Worm (Caenorhabditis elegans) whole organism, L1 larva: ENCODE results near the gene cwp-1.

Experiments
- C16A3.4 ChIP-seq: fragments of 150-350 bp; optimal IDR thresholded peaks from 2 replicates; lab custom pipeline; 2014; ENCODE audit warnings: missing biosample characterization, missing genetic modification characterization
- F16B12.6 ChIP-seq: fragments of 150-350 bp; optimal IDR thresholded peaks from 2 replicates; lab custom pipeline; 2014; ENCODE audit warnings: missing biosample characterization, missing genetic modification characterization
- aha-1 ChIP-seq: fragments of 150-350 bp; optimal IDR thresholded peaks from 2 replicates; lab custom pipeline; 2014; ENCODE audit warnings: missing biosample characterization, missing genetic modification characterization
- aly-2 ChIP-seq: fragments of 150-350 bp; optimal IDR thresholded peaks from 2 replicates; lab custom pipeline; 2014; ENCODE audit warnings: missing biosample characterization, missing genetic modification characterization
- ama-1 ChIP-seq: fragments of 150-350 bp; optimal IDR thresholded peaks from 2 replicates; lab custom pipeline; 2014
- ceh-8 ChIP-seq: fragments of 200-800 bp; sonication (Bioruptor generic); optimal IDR thresholded peaks from 2 replicates; lab custom pipeline; 2018; ENCODE audit warnings: mild to moderate bottlenecking, missing genetic modification characterization, moderate library complexity, missing compliant biosample characterization
- ceh-82 ChIP-seq, 3 experiments: fragments of 150-350 bp in 1 of 3; sonication (generic microtip) in 2 of 3; optimal IDR thresholded peaks; 2 replicates each; lab custom pipeline; 2014 to 2017; ENCODE audit warnings: missing biosample characterization in 3 of 3, missing genetic modification characterization in 3 of 3
- ceh-88 ChIP-seq: fragments of 200-800 bp; sonication (Bioruptor generic); IDR thresholded peaks from 2 replicates; pipeline ENCODE4 v1.3.6; 2022; ENCODE audit warnings: missing genetic modification characterization, missing compliant biosample characterization
- ceh-90 ChIP-seq: sonication (generic microtip); optimal IDR thresholded peaks from 2 replicates; lab custom pipeline; 2016; ENCODE audit warnings: missing genetic modification characterization, missing compliant biosample characterization
- ces-1 ChIP-seq: fragments of 150-350 bp; optimal IDR thresholded peaks from 2 replicates; lab custom pipeline; 2014; ENCODE audit warnings: missing biosample characterization, missing genetic modification reagents, missing genetic modification characterization
- dpl-1 ChIP-seq, 3 experiments: fragments of 150-350 bp in 2 of 3; sonication (generic microtip) in 1 of 3; optimal IDR thresholded peaks; 2 replicates each; lab custom pipeline; 2014 to 2017; ENCODE audit warnings: missing biosample characterization in 3 of 3, missing genetic modification characterization in 3 of 3, missing genetic modification reagents in 3 of 3
- dsc-1 ChIP-seq: sonication (generic microtip); optimal IDR thresholded peaks from 2 replicates; lab custom pipeline; 2016; ENCODE audit warnings: mild to moderate bottlenecking, missing genetic modification characterization, missing compliant biosample characterization
- efl-3 ChIP-seq: fragments of 200-800 bp; sonication (Bioruptor generic); optimal IDR thresholded peaks from 2 replicates; lab custom pipeline; 2018; ENCODE audit warnings: mild to moderate bottlenecking, missing genetic modification characterization, missing compliant biosample characterization
- egl-13 ChIP-seq: sonication (generic microtip); optimal IDR thresholded peaks from 2 replicates; lab custom pipeline; 2016; ENCODE audit warnings: missing genotype, missing genetic modification reagents, missing genetic modification characterization, missing compliant biosample characterization
- egl-27 ChIP-seq, 2 experiments: fragments of 150-350 bp in 1 of 2; sonication (generic microtip); optimal IDR thresholded peaks; 3 replicates each; lab custom pipeline; 2017 to 2018; ENCODE audit warnings: missing biosample characterization in 2 of 2, missing genetic modification characterization in 2 of 2, missing genetic modification reagents in 2 of 2
- elt-2 ChIP-seq: sonication (generic microtip); optimal IDR thresholded peaks from 2 replicates; lab custom pipeline; 2016; ENCODE audit warnings: missing genetic modification characterization, mild to moderate bottlenecking, inconsistent platforms, missing compliant biosample characterization, missing genetic modification reagents
- fos-1 ChIP-seq: fragments of 150-350 bp; optimal IDR thresholded peaks from 2 replicates; lab custom pipeline; 2014; ENCODE audit warnings: missing biosample characterization, missing genetic modification characterization
- grh-1 ChIP-seq: fragments of 200-800 bp; sonication (Bioruptor generic); IDR thresholded peaks from 2 replicates; pipeline ENCODE4 v1.3.6; 2022; ENCODE audit warnings: missing genetic modification reagents, missing genetic modification characterization, missing compliant biosample characterization
- hlh-17 ChIP-seq: fragments of 200-800 bp; sonication (Bioruptor generic); optimal IDR thresholded peaks from 2 replicates; lab custom pipeline; 2018; ENCODE audit warnings: missing genetic modification characterization, mild to moderate bottlenecking, missing compliant biosample characterization, moderate library complexity, borderline replicate concordance
- irx-1 ChIP-seq: sonication (generic microtip); optimal IDR thresholded peaks from 2 replicates; lab custom pipeline; 2016; ENCODE audit warnings: missing genetic modification characterization, missing compliant biosample characterization
- jun-1 ChIP-seq: fragments of 150-350 bp; optimal IDR thresholded peaks from 2 replicates; lab custom pipeline; 2014; ENCODE audit warnings: missing biosample characterization, missing genetic modification reagents, missing genetic modification characterization
- lin-13 ChIP-seq: fragments of 150-350 bp; optimal IDR thresholded peaks from 2 replicates; lab custom pipeline; 2014; ENCODE audit warnings: missing biosample characterization, missing genetic modification reagents, missing genetic modification characterization
- lin-14 ChIP-seq: fragments of 200-800 bp; sonication (Bioruptor generic); optimal IDR thresholded peaks from 2 replicates; lab custom pipeline; 2018; ENCODE audit warnings: mild to moderate bottlenecking, missing genetic modification characterization, moderate library complexity, missing compliant biosample characterization
- lin-15B ChIP-seq: fragments of 150-350 bp; sonication (generic microtip); optimal IDR thresholded peaks from 3 replicates; lab custom pipeline; 2014; ENCODE audit warnings: missing biosample characterization, missing genetic modification characterization
- lin-39 ChIP-seq: fragments of 150-350 bp; optimal IDR thresholded peaks from 2 replicates; lab custom pipeline; 2014; ENCODE audit warnings: missing biosample characterization, missing genetic modification reagents, missing genetic modification characterization
- lir-3 ChIP-seq: sonication (generic microtip); optimal IDR thresholded peaks from 2 replicates; lab custom pipeline; 2016; ENCODE audit warnings: mild to moderate bottlenecking, missing genetic modification characterization, moderate library complexity, missing compliant biosample characterization; ENCODE audit not compliant: poor library complexity
- mdl-1 ChIP-seq, 2 experiments: fragments of 150-350 bp; optimal IDR thresholded peaks; 2 replicates each; lab custom pipeline; 2014 to 2017; ENCODE audit warnings: missing biosample characterization in 2 of 2, missing genetic modification characterization in 2 of 2, inconsistent platforms in 1 of 2
- mef-2 ChIP-seq: fragments of 150-350 bp; optimal IDR thresholded peaks from 2 replicates; lab custom pipeline; 2014; ENCODE audit warnings: missing biosample characterization, missing genetic modification characterization
- mep-1 ChIP-seq: fragments of 150-350 bp; optimal IDR thresholded peaks from 2 replicates; lab custom pipeline; 2014; ENCODE audit warnings: missing biosample characterization, missing genetic modification characterization
- nhr-11 ChIP-seq: fragments of 150-350 bp; optimal IDR thresholded peaks from 2 replicates; lab custom pipeline; 2014; ENCODE audit warnings: missing biosample characterization, missing genetic modification characterization
- nhr-12 ChIP-seq: sonication (generic microtip); optimal IDR thresholded peaks from 2 replicates; lab custom pipeline; 2017; ENCODE audit warnings: missing biosample characterization, missing genetic modification characterization
- nhr-47 ChIP-seq: sonication (generic microtip); optimal IDR thresholded peaks from 2 replicates; lab custom pipeline; 2016; ENCODE audit warnings: mild to moderate bottlenecking, missing genetic modification characterization, moderate library complexity, missing compliant biosample characterization
- nhr-71 ChIP-seq: sonication (generic microtip); optimal IDR thresholded peaks from 2 replicates; lab custom pipeline; 2016; ENCODE audit warnings: mild to moderate bottlenecking, missing genetic modification characterization, moderate library complexity, missing compliant biosample characterization
- nhr-76 ChIP-seq: sonication (generic microtip); optimal IDR thresholded peaks from 2 replicates; lab custom pipeline; 2017; ENCODE audit warnings: missing biosample characterization, missing genetic modification characterization
- nhr-77 ChIP-seq: fragments of 150-350 bp; optimal IDR thresholded peaks from 2 replicates; lab custom pipeline; 2014; ENCODE audit warnings: missing biosample characterization, missing genetic modification characterization
- nhr-85 ChIP-seq: sonication (generic microtip); peaks from one replicate; lab custom pipeline; 2016; ENCODE audit warnings: missing genetic modification characterization, inconsistent platforms, missing compliant biosample characterization
- nhr-90 ChIP-seq: sonication (generic microtip); optimal IDR thresholded peaks from 2 replicates; lab custom pipeline; 2016; ENCODE audit warnings: mild to moderate bottlenecking, missing genetic modification characterization, missing compliant biosample characterization; ENCODE audit not compliant: poor library complexity
- pag-3 ChIP-seq: sonication (generic microtip); optimal IDR thresholded peaks from 2 replicates; lab custom pipeline; 2017; ENCODE audit warnings: missing genetic modification characterization, mild to moderate bottlenecking, missing compliant biosample characterization, antibody characterized with exemption, borderline replicate concordance; ENCODE audit not compliant: insufficient read depth
- pax-3 ChIP-seq: fragments of 200-800 bp; sonication (Bioruptor generic); optimal IDR thresholded peaks from 2 replicates; lab custom pipeline; 2018; ENCODE audit warnings: mild to moderate bottlenecking, missing genetic modification characterization, moderate library complexity, missing compliant biosample characterization
- pqm-1 ChIP-seq: sonication (generic microtip); optimal IDR thresholded peaks from 3 replicates; lab custom pipeline; 2017; ENCODE audit warnings: missing biosample characterization, missing genetic modification characterization
- skn-1 ChIP-seq: fragments of 150-350 bp; optimal IDR thresholded peaks from 2 replicates; lab custom pipeline; 2014; ENCODE audit warnings: missing biosample characterization, missing genetic modification characterization
- sox-4 ChIP-seq: sonication (generic microtip); optimal IDR thresholded peaks from 2 replicates; lab custom pipeline; 2016; ENCODE audit warnings: missing genetic modification characterization, missing compliant biosample characterization
- sptf-1 ChIP-seq: fragments of 150-350 bp; optimal IDR thresholded peaks from 2 replicates; lab custom pipeline; 2014; ENCODE audit warnings: missing biosample characterization, missing genetic modification characterization
- swsn-7 ChIP-seq: sonication (generic microtip); optimal IDR thresholded peaks from 2 replicates; lab custom pipeline; 2016; ENCODE audit warnings: missing genetic modification characterization, missing compliant biosample characterization
- tlp-1 ChIP-seq: fragments of 150-350 bp; optimal IDR thresholded peaks from 2 replicates; lab custom pipeline; 2014; ENCODE audit warnings: missing biosample characterization, missing genetic modification characterization
- unc-30 ChIP-seq: sonication (generic microtip); optimal IDR thresholded peaks from 2 replicates; lab custom pipeline; 2017; ENCODE audit warnings: missing biosample characterization, missing genetic modification characterization
- unc-86 ChIP-seq: sonication (generic microtip); optimal IDR thresholded peaks from 2 replicates; lab custom pipeline; 2016; ENCODE audit warnings: missing genetic modification characterization, missing compliant biosample characterization
- unc-98 ChIP-seq: fragments of 200-800 bp; sonication (Bioruptor generic); IDR thresholded peaks from 2 replicates; pipeline ENCODE4 v1.3.6; 2022; ENCODE audit warnings: missing genetic modification characterization, missing compliant biosample characterization
- vab-15 ChIP-seq: sonication (generic microtip); optimal IDR thresholded peaks from 2 replicates; lab custom pipeline; 2017; ENCODE audit warnings: missing genotype, mild to moderate bottlenecking, missing genetic modification characterization, missing compliant biosample characterization
- xbp-1 ChIP-seq: sonication (generic microtip); optimal IDR thresholded peaks from 2 replicates; lab custom pipeline; 2016; ENCODE audit warnings: missing genetic modification characterization, missing compliant biosample characterization
- zag-1 ChIP-seq: fragments of 150-350 bp; optimal IDR thresholded peaks from 2 replicates; lab custom pipeline; 2014; ENCODE audit warnings: missing biosample characterization, missing genetic modification characterization
- zip-4 ChIP-seq: fragments of 200-800 bp; sonication (Bioruptor generic); optimal IDR thresholded peaks from 2 replicates; lab custom pipeline; 2018; ENCODE audit warnings: mild to moderate bottlenecking, missing genetic modification characterization, moderate library complexity, missing compliant biosample characterization
- ztf-11 ChIP-seq, 2 experiments: sonication (generic microtip); optimal IDR thresholded peaks; 2 replicates each; lab custom pipeline; 2016 to 2017; ENCODE audit warnings: missing genetic modification characterization in 2 of 2, missing biosample characterization in 1 of 2, missing compliant biosample characterization in 1 of 2
- ztf-4 ChIP-seq: fragments of 150-350 bp; optimal IDR thresholded peaks from 2 replicates; lab custom pipeline; 2014; ENCODE audit warnings: missing biosample characterization, missing genetic modification characterization

cwp-1 gene

DNA sequence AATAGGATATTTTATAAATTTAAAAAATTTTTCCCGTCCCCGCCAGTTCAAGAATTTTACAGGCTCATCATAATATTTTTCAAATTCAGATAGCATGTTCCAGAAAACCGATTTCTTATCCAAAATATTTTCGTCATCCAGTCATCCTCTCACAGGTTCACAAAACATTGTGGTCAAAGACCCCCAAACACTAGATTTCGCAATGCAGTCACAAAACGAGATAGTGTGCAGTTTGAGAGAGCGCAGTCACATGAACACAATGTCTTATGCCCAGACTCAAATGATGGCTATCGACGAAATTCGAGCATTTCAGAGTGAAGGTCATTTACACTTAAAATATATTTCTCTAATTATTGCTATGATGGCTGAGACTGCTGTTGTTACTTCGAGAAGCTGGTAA lies 3.5 kb upstream of the cwp-1 start, which contains the start of gene abhd-5.2 (continued):
- TF ChIP-seq nhr-77 (tag; lab: Kevin White, UChicago), result no peak
- no peak for TF ChIP-seq ceh-90 (tag; lab: Kevin White, UChicago)
- TF ChIP-seq lin-14 (GFP tag; lab: Kevin White, UChicago), result peak; percentile 89
- TF ChIP-seq pqm-1 (tag; lab: Kevin White, UChicago), result no peak
- no peak for TF ChIP-seq egl-13 (tag; lab: Kevin White, UChicago)
- no peak for TF ChIP-seq lin-13 (GFP tag; lab: Kevin White, UChicago)
- peak; percentile 14 for TF ChIP-seq xbp-1 (tag; lab: Kevin White, UChicago)
- no peak for TF ChIP-seq nhr-76 (tag; lab: Kevin White, UChicago)
- TF ChIP-seq pax-3 (tag; lab: Kevin White, UChicago), result no peak
- no peak for TF ChIP-seq zag-1 (tag; lab: Kevin White, UChicago)
- TF ChIP-seq ztf-11 (tag; optimal IDR thresholded peaks at IDR 0.05; lab: Kevin White, UChicago), result no peak
- no peak for TF ChIP-seq vab-15 (tag; lab: Kevin White, UChicago)
- no peak for TF ChIP-seq ztf-4 (tag; lab: Kevin White, UChicago)
- peak; percentile 43 for TF ChIP-seq nhr-11 (tag; lab: Kevin White, UChicago)
- peak; percentile 32 for TF ChIP-seq swsn-7 (tag; lab: Kevin White, UChicago)
- no peak for TF ChIP-seq lin-15B (tag; lab: Kevin White, UChicago)
- TF ChIP-seq skn-1 (tag; lab: Kevin White, UChicago), result peak; percentile 79
- TF ChIP-seq tlp-1 (tag; lab: Kevin White, UChicago), result no peak
- no peak for TF ChIP-seq ceh-88
- peak; percentile 9 for TF ChIP-seq C16A3.4
- TF ChIP-seq fos-1 (tag; lab: Kevin White, UChicago), result no peak
- no peak for TF ChIP-seq unc-30 (tag; lab: Kevin White, UChicago)
- TF ChIP-seq sptf-1 (tag; lab: Kevin White, UChicago), result no peak
- no peak for TF ChIP-seq irx-1 (tag; lab: Kevin White, UChicago)
- TF ChIP-seq dsc-1, result peak; percentile 7
- no peak for TF ChIP-seq ces-1 (GFP tag; lab: Kevin White, UChicago)
- TF ChIP-seq lir-3 (tag; lab: Kevin White, UChicago), result no peak
- TF ChIP-seq pag-3 (tag; lab: Kevin White, UChicago), result no peak
- no peak for TF ChIP-seq aha-1 (tag; lab: Kevin White, UChicago)
- peak; percentile 79 for TF ChIP-seq nhr-71 (tag; lab: Kevin White, UChicago)
- TF ChIP-seq jun-1 (tag; lab: Kevin White, UChicago), result peak; percentile 32
- TF ChIP-seq nhr-85 (tag; lab: Kevin White, UChicago), result peak; percentile 16
- no peak for TF ChIP-seq mef-2
- peak; percentile 12 for TF ChIP-seq F16B12.6 (tag; lab: Kevin White, UChicago)
- TF ChIP-seq ceh-82 (tag; optimal IDR thresholded peaks at IDR 0.05; lab: Kevin White, UChicago), result peak; percentile 48 to 78 (median 65)
- peak; percentile 15 for TF ChIP-seq unc-86
- TF ChIP-seq nhr-90 (tag; lab: Kevin White, UChicago), result peak; percentile 21
- no peak for TF ChIP-seq unc-98
- no peak for TF ChIP-seq efl-3 (GFP tag; lab: Kevin White, UChicago)
- TF ChIP-seq dpl-1 (GFP tag; optimal IDR thresholded peaks at IDR 0.05; lab: Kevin White, UChicago), result peak; percentile 35 to 52 (median 38)
- no peak for TF ChIP-seq sox-4 (tag; lab: Kevin White, UChicago)
- TF ChIP-seq ceh-8, result no peak
- peak in 1 of 2 experiments; percentile 59 for TF ChIP-seq mdl-1 (tag; optimal IDR thresholded peaks at IDR 0.05; lab: Kevin White, UChicago)
- no peak for TF ChIP-seq egl-27 (tag; optimal IDR thresholded peaks at IDR 0.05; lab: Kevin White, UChicago)
- peak; percentile 70 for TF ChIP-seq mep-1 (tag; lab: Kevin White, UChicago)
- no peak for TF ChIP-seq lin-39
- TF ChIP-seq ama-1 (lab: Kevin White, UChicago), result no peak
- no peak for TF ChIP-seq aly-2 (tag; lab: Kevin White, UChicago)
- TF ChIP-seq hlh-17, result no peak
- no peak for TF ChIP-seq elt-2 (tag; lab: Kevin White, UChicago)
- peak; percentile 97 for TF ChIP-seq zip-4 (GFP tag; lab: Kevin White, UChicago)
- no peak for TF ChIP-seq grh-1 (GFP tag; lab: Robert Waterston, UW)
- TF ChIP-seq nhr-47 (tag; lab: Kevin White, UChicago), result peak; percentile 50
- TF ChIP-seq nhr-12, result no peak
